Worm (Caenorhabditis elegans): ENCODE results near the gene lsy-2.

The lsy-2 gene

DNA sequence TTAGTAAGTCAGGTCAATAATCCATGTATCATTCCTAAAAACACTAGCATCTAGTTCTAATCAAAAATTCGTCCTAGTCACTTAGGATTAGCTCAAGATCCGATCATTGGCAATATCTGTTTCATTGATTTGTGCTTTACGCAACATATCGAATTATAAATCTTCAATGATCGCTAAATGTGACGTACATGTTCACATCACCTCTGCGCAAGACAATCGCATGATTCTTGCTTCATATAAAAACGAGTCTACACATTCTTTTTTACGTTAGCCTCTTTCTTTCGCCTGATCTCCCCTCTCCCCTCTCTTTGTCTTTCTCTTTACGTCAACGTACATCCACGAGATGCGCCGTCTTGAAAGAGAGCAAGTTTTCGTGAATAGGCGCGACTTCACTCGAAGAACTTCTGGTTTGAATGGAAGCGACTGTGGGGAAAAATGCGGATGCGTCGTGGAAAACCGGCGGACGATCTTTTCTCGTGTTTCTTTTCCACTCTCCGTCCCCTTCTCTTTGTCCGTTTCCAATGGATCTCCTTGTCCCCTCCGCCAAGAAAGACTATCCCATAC is 26.9 kb downstream of the lsy-2 start (continued):
- TF ChIP-seq nhr-28 (tag; optimal IDR thresholded peaks at IDR 0.05) (no peak), ceh-16 (tag; optimal IDR thresholded peaks at IDR 0.05) (no peak), nhr-25 (tag; optimal IDR thresholded peaks at IDR 0.05) (peak; percentile 66), aly-2 (tag; optimal IDR thresholded peaks at IDR 0.05) (no peak), R02D3.7 (tag; optimal IDR thresholded peaks at IDR 0.05) (no peak)

DNA sequence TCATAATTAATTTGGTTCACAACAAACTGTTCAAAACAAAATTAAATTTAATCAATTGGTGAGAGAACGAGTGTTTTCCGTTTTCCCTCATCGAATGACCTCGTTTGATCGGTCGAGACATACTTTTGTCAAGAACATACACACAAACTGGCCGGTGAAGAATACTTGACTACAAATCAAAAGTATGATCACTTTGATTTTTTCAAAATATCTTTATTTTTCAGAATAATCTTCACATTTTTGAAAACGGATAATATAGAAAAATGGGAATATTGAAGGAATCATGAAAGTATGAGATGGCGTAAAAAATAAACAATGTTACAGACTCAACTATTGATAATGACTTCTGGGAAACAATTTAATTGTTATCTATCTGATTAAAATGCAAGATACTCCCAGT is 28.7 kb downstream of the lsy-2 start, which contains the start of gene swip-10:
Gene swip-10, minus strand, starts transcription at position 101 of the 400 bp plus-strand sequence.
- TF ChIP-seq elt-2 (tag; optimal IDR thresholded peaks at IDR 0.05) (no peak), unc-39 (tag; optimal IDR thresholded peaks at IDR 0.05) (no peak)

DNA sequence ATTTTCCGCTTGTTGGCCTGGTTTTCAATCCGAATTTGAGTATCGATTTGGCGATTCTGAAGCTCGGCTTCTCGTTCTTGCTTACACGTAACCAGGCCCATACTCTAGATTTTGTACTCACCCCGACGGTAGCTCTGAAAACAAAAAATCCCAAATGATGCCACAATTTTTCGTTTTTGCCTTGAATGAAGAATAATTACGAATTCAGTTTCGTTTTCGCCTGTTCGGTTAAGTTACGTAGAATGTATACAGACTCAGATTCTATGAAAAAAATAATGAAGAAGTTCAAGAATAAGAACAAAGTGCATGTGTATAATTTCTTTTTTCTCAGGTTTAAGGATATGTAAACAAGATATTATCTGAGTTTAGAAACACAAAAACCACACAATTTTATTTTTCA is 31.5 kb downstream of the lsy-2 start, which contains the start of gene gpa-5:
Gene gpa-5, minus strand, starts transcription at position 101 of the 400 bp plus-strand sequence.
- TF ChIP-seq R02D3.7 (tag; optimal IDR thresholded peaks at IDR 0.05) (no peak), mml-1 (tag; optimal IDR thresholded peaks at IDR 0.05) (no peak), hmg-11 (tag; optimal IDR thresholded peaks at IDR 0.05) (no peak)

- TF ChIP-seq ama-1 (optimal IDR thresholded peaks at IDR 0.05) = no peak
- TF ChIP-seq fos-1 (tag; optimal IDR thresholded peaks at IDR 0.05) = no peak
- no peak for TF ChIP-seq ztf-11 (tag; optimal IDR thresholded peaks at IDR 0.05)
- TF ChIP-seq nhr-77 (tag; optimal IDR thresholded peaks at IDR 0.05) = no peak
- no peak for TF ChIP-seq elt-1 (tag; optimal IDR thresholded peaks at IDR 0.05)
- TF ChIP-seq unc-39 (tag; optimal IDR thresholded peaks at IDR 0.05) = no peak
- TF ChIP-seq ceh-82 (tag; optimal IDR thresholded peaks at IDR 0.05) = no peak
- no peak for TF ChIP-seq unc-62 (GFP tag; optimal IDR thresholded peaks at IDR 0.05)
- TF ChIP-seq zag-1 (tag; optimal IDR thresholded peaks at IDR 0.05) = no peak
- TF ChIP-seq lsy-12 (tag; optimal IDR thresholded peaks at IDR 0.05) = no peak
- no peak for TF ChIP-seq nhr-11 (tag; optimal IDR thresholded peaks at IDR 0.05)
- no peak for TF ChIP-seq nhr-67 (tag; optimal IDR thresholded peaks at IDR 0.05)
- TF ChIP-seq nhr-237 (tag; optimal IDR thresholded peaks at IDR 0.05) = no peak
- no peak for TF ChIP-seq R02D3.7 (tag; optimal IDR thresholded peaks at IDR 0.05)
Measured at ce11 chrX:2130141-2130540, 40.6 kb downstream of the lsy-2 start, which contains the start of gene F53B1.8. TSS of gene F53B1.8 (minus strand) at chrX:2130241.

DNA sequence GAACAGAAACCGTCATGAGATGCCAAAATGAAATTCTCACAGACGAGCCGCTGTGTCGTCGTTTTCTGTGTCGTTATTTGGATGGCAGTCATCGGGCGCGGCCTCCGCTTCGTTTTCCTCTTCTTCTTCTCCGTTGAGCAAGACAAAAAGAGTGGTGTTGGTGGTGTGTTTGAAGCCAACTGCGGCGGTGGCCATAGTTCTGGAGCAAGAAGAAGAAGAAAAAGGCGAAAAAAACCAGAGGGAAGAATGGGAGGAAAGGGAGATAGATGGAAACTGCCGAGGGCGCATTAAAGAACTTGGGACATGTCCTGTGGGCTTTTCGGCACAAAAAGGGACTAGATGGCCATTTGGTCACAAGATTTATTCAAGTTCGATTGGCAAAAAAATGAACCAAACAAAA is 42.1 kb downstream of the lsy-2 start, which contains the start of gene F53B1.9:
Gene F53B1.9, minus strand, starts transcription at position 195 of the 400 bp plus-strand sequence.
- TF ChIP-seq hmg-11 (tag; optimal IDR thresholded peaks at IDR 0.05) = peak; percentile 44
- no peak for TF ChIP-seq skn-1 (tag; optimal IDR thresholded peaks at IDR 0.05)
- no peak for TF ChIP-seq fkh-2 (tag; optimal IDR thresholded peaks at IDR 0.05)
- TF ChIP-seq nhr-67 (tag; optimal IDR thresholded peaks at IDR 0.05) = no peak
- no peak for TF ChIP-seq nhr-77 (tag; optimal IDR thresholded peaks at IDR 0.05)
- no peak for TF ChIP-seq ceh-16 (tag; optimal IDR thresholded peaks at IDR 0.05)
- TF ChIP-seq nhr-76 (tag; optimal IDR thresholded peaks at IDR 0.05) = no peak
- TF ChIP-seq nfya-1 (tag; optimal IDR thresholded peaks at IDR 0.05; ENCODE audit: insufficient read depth) = peak; percentile 15
- TF ChIP-seq aly-2 (tag; optimal IDR thresholded peaks at IDR 0.05) = no peak
- no peak for TF ChIP-seq zag-1 (tag; optimal IDR thresholded peaks at IDR 0.05)
- TF ChIP-seq mdl-1 (tag; optimal IDR thresholded peaks at IDR 0.05) = no peak
- TF ChIP-seq fkh-10 (GFP tag; optimal IDR thresholded peaks at IDR 0.05) = no peak
- no peak for TF ChIP-seq pqm-1 (tag; optimal IDR thresholded peaks at IDR 0.05)
- no peak for TF ChIP-seq eor-1 (tag; optimal IDR thresholded peaks at IDR 0.05)
- no peak for TF ChIP-seq ama-1 (optimal IDR thresholded peaks at IDR 0.05)
- TF ChIP-seq unc-39 (tag; optimal IDR thresholded peaks at IDR 0.05) = no peak
- TF ChIP-seq nhr-23 (tag; optimal IDR thresholded peaks at IDR 0.05) = no peak
- TF ChIP-seq tbx-2 (tag; optimal IDR thresholded peaks at IDR 0.05) = no peak
- no peak for TF ChIP-seq nhr-237 (tag; optimal IDR thresholded peaks at IDR 0.05)
- no peak for TF ChIP-seq lsy-12 (tag; optimal IDR thresholded peaks at IDR 0.05)
- peak; percentile 50 for TF ChIP-seq lin-39 (tag; optimal IDR thresholded peaks at IDR 0.05)

DNA sequence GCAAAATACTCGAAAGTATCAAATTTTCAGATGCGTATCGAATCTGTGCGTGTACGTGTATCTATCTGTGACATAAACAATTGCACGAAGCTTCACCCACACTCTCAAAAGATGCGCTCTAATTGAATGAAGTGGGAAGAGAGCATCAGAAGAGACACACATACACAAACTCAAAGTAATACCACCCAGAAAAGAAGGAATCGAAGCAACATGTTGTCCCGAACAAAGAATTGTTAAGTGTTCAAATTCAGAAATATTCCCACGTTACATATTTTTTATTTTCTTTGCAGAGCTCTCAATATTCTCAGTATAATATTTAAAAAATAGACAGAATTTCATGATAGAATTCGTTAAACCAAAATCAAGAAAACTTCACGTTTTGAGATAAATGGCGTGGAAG is 47.4 kb downstream of the lsy-2 start:
- TF ChIP-seq ceh-16 (tag; optimal IDR thresholded peaks at IDR 0.05) = no peak
- TF ChIP-seq aly-2 (tag; optimal IDR thresholded peaks at IDR 0.05) = no peak
- TF ChIP-seq egl-27 (tag; optimal IDR thresholded peaks at IDR 0.05) = no peak
- TF ChIP-seq jun-1 (tag; optimal IDR thresholded peaks at IDR 0.05) = no peak
- TF ChIP-seq tbx-2 (tag; optimal IDR thresholded peaks at IDR 0.05) = no peak
- no peak for TF ChIP-seq snpc-4 (tag; optimal IDR thresholded peaks at IDR 0.05)
- no peak for TF ChIP-seq egl-5 (tag; optimal IDR thresholded peaks at IDR 0.05)
- no peak for TF ChIP-seq ceh-28 (tag; optimal IDR thresholded peaks at IDR 0.05)
- no peak for TF ChIP-seq ceh-9 (tag; optimal IDR thresholded peaks at IDR 0.05)
- no peak for TF ChIP-seq skn-1 (tag; optimal IDR thresholded peaks at IDR 0.05)
- TF ChIP-seq ztf-11 (tag; optimal IDR thresholded peaks at IDR 0.05) = no peak
